Worm (Caenorhabditis elegans): ENCODE measurements around the gene H20J04.6.

H20J04.6 gene

DNA sequence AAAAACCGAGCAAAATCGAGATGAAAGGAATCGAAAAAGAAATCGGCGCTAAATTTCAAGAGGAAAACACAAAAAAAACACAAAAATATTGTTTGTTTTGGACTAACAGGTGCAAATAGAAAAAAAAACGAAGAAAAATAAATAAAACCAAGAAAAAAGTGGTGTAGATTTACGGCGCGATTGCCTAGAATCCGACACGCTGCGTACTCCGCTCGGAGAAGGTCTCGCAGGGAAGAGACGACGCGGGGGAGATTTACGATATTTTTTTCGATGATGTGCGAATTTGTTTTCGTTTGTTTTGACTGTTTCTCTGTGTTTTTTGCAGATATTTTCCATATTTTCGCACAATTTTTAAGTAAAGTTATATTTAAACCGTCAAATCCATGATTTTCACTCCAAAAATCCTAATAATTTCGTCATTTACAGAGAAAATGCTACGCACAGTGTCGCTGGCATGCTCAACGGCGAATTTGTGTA lies 23.8 kb upstream of the H20J04.6 start, which contains the start of gene sco-1 (continued):
- TF ChIP-seq ceh-62 (tag; optimal IDR thresholded peaks at IDR 0.05) (no peak), zag-1 (tag; optimal IDR thresholded peaks at IDR 0.05) (peak; percentile 42), Y5F2A.4 (GFP tag; optimal IDR thresholded peaks at IDR 0.05) (no peak), lin-38 (GFP tag; IDR thresholded peaks at IDR 0.05) (peak; percentile 88), nhr-28 (tag; optimal IDR thresholded peaks at IDR 0.05) (peak; percentile 81), nhr-11 (tag; optimal IDR thresholded peaks at IDR 0.05) (peak; percentile 90), mxl-3 (GFP tag; optimal IDR thresholded peaks at IDR 0.05) (peak; percentile 68), rbr-2 (tag; optimal IDR thresholded peaks at IDR 0.05) (peak; percentile 93), dmd-8 (GFP tag; IDR thresholded peaks at IDR 0.05) (no peak), lin-13 (GFP tag; optimal IDR thresholded peaks at IDR 0.05) (peak; percentile 93), zfp-2 (tag; optimal IDR thresholded peaks at IDR 0.05) (peak; percentile 75), daf-19 (GFP tag; conservative IDR thresholded peaks at IDR 0.05) (no peak), zip-2 (tag; optimal IDR thresholded peaks at IDR 0.05) (peak; percentile 70), pqm-1 (tag; optimal IDR thresholded peaks at IDR 0.05) (no peak), jun-1 (tag; optimal IDR thresholded peaks at IDR 0.05) (peak; percentile 85), skn-1 (tag; optimal IDR thresholded peaks at IDR 0.05) (no peak), unc-39 (tag; optimal IDR thresholded peaks at IDR 0.05) (no peak), ceh-82 (tag; optimal IDR thresholded peaks at IDR 0.05) (no peak), nhr-42 (GFP tag; IDR thresholded peaks at IDR 0.05) (peak; percentile 91), nhr-10 (tag; optimal IDR thresholded peaks at IDR 0.05) (peak; percentile 16), lsy-2 (tag; optimal IDR thresholded peaks at IDR 0.05) (peak; percentile 80 to 97), ces-1 (GFP tag; optimal IDR thresholded peaks at IDR 0.05) (peak; percentile 42), attf-4 (tag; optimal IDR thresholded peaks at IDR 0.05) (no peak), daf-8 (GFP tag; IDR thresholded peaks at IDR 0.05) (no peak), nhr-25 (tag; optimal IDR thresholded peaks at IDR 0.05; ENCODE audit: borderline replicate concordance, insufficient read depth) (peak; percentile 92), lir-3 (tag; optimal IDR thresholded peaks at IDR 0.05) (peak; percentile 24), snpc-1.2 (GFP tag; IDR thresholded peaks at IDR 0.05) (0 out of 2 replicates have a peak, but pooled peaks have one; percentile 16), aly-2 (tag; optimal IDR thresholded peaks at IDR 0.05) (no peak), zfp-3 (GFP tag; conservative IDR thresholded peaks at IDR 0.05) (peak; percentile 87; the same call in 1 of the 2 replicates), egl-27 (tag; optimal IDR thresholded peaks at IDR 0.05) (no peak), mep-1 (tag; optimal IDR thresholded peaks at IDR 0.05) (peak; percentile 98), tag-97 (GFP tag; IDR thresholded peaks at IDR 0.05) (peak; percentile 95), F10B5.3 (tag; optimal IDR thresholded peaks at IDR 0.05) (no peak), ZK546.5 (tag; optimal IDR thresholded peaks at IDR 0.05) (no peak), nhr-76 (tag; optimal IDR thresholded peaks at IDR 0.05) (no peak), lin-39 (tag; optimal IDR thresholded peaks at IDR 0.05) (peak; percentile 30), F37D6.2 (tag; optimal IDR thresholded peaks at IDR 0.05) (peak; percentile 87), ztf-11 (tag; optimal IDR thresholded peaks at IDR 0.05) (no peak), egl-43 (GFP tag; IDR thresholded peaks at IDR 0.05) (peak; percentile 86), madf-9 (GFP tag; conservative IDR thresholded peaks at IDR 0.05) (peak; percentile 91), nhr-77 (tag; optimal IDR thresholded peaks at IDR 0.05) (peak; percentile 93), spr-1 (tag; optimal IDR thresholded peaks at IDR 0.05) (peak; percentile 82), D1046.2 (GFP tag; IDR thresholded peaks at IDR 0.05) (peak; percentile 74; the same call in 1 of the 2 replicates), nhr-237 (tag; optimal IDR thresholded peaks at IDR 0.05) (no peak), nhr-6 (tag; optimal IDR thresholded peaks at IDR 0.05) (peak; percentile 91), gei-8 (GFP tag; optimal IDR thresholded peaks at IDR 0.05) (peak; percentile 50), F26F4.8 (GFP tag; conservative IDR thresholded peaks at IDR 0.05) (no peak), saeg-2 (GFP tag; IDR thresholded peaks at IDR 0.05) (no peak), lin-29 (GFP tag; IDR thresholded peaks at IDR 0.05) (peak; percentile 89), lin-1 (GFP tag; IDR thresholded peaks at IDR 0.05) (0 out of 2 replicates have a peak, but pooled peaks have one; percentile 66), ztf-7 (tag; optimal IDR thresholded peaks at IDR 0.05) (peak; percentile 85), aha-1 (tag) (peak; percentile 93), dmd-6 (GFP tag; IDR thresholded peaks at IDR 0.05) (peak; percentile 95)
